Fruit fly (Drosophila melanogaster): ENCODE data around the gene skd.

The skd gene

DNA sequence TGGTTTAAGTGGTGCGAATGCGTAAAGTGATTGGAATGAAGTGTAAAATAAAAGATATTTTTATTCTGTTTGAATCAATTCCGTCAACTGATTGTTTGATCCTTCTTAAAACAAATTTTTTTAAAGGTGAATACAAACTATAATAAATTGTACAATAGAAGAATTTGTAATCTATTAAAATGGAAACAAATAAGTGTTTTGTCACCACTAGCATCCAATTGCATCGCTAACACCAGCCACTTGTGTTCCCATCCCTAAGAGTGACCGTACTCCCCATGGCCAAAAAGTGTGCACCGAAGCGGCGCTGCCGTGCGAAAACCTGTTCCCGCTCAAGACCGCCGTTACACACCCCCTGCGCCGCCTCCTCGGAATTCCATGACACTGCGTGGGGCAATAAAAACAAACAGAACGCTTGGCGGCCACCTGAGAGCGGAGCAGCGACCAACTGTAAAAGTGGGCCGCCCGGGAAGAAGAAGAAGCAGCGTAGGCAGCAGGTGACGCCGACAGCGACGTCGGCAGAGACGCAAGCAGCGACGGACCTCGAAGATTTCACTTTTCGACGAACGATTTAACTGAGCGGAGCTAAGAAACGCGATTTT is 522 bp upstream of the skd start, which contains the start of gene Pdss2 (continued):
- TF ChIP-seq jigr1 (GFP tag; IDR thresholded peaks at IDR 0.05) (0 out of 3 replicates have a peak, but pooled peaks have one; percentile 37), pita (GFP tag; optimal IDR thresholded peaks at IDR 0.05) (no peak), Fer3 (tag; optimal IDR thresholded peaks at IDR 0.05) (peak; percentile 73), fd3F (GFP tag; optimal IDR thresholded peaks at IDR 0.05) (peak; percentile 61), Ets97D (GFP tag; optimal IDR thresholded peaks at IDR 0.05) (peak; percentile 61), lbe (GFP tag; optimal IDR thresholded peaks at IDR 0.05) (peak; percentile 24), ab (GFP tag; optimal IDR thresholded peaks at IDR 0.05) (peak; percentile 5), CG4820 (GFP tag; optimal IDR thresholded peaks at IDR 0.05) (peak; percentile 60), grn (GFP tag; optimal IDR thresholded peaks at IDR 0.05) (no peak), trem (tag; optimal IDR thresholded peaks at IDR 0.05) (peak; percentile 75), pb (GFP tag; optimal IDR thresholded peaks at IDR 0.05) (no peak), CG34224 (GFP tag; IDR thresholded peaks at IDR 0.05; ENCODE audit: partially characterized antibody) (peak; percentile 64), eve (GFP tag; optimal IDR thresholded peaks at IDR 0.05) (no peak), CG17568 (GFP tag; optimal IDR thresholded peaks at IDR 0.05) (peak; percentile 15), CG7372 (GFP tag; IDR thresholded peaks at IDR 0.05) (peak; percentile 76), knrl (GFP tag; IDR thresholded peaks at IDR 0.05; ENCODE audit: partially characterized antibody) (peak; percentile 73), CoRest (tag; optimal IDR thresholded peaks at IDR 0.05) (peak; percentile 87), sna (GFP tag; IDR thresholded peaks at IDR 0.05; ENCODE audit: partially characterized antibody) (peak; percentile 86), CG8478 (optimal IDR thresholded peaks at IDR 0.05) (no peak), CG8388 (GFP tag; optimal IDR thresholded peaks at IDR 0.05) (peak; percentile 44), unpg (GFP tag; optimal IDR thresholded peaks at IDR 0.05) (peak; percentile 59), CG3726 (GFP tag; IDR thresholded peaks at IDR 0.05) (0 out of 3 replicates have a peak, but pooled peaks have one; percentile 63), Xrp1 (GFP tag; IDR thresholded peaks at IDR 0.05) (peak; percentile 66), Jarid2 (GFP tag; optimal IDR thresholded peaks at IDR 0.05) (no peak), so (GFP tag; IDR thresholded peaks at IDR 0.05) (peak; percentile 53; the same call in 1 of the 3 replicates), CG10209 (GFP tag; optimal IDR thresholded peaks at IDR 0.05) (peak; percentile 74), dati (GFP tag; IDR thresholded peaks at IDR 0.05) (no peak), p53 (GFP tag; optimal IDR thresholded peaks at IDR 0.05) (peak; percentile 24), tll (GFP tag; optimal IDR thresholded peaks at IDR 0.05) (no peak), bsh (GFP tag; optimal IDR thresholded peaks at IDR 0.05) (peak; percentile 31 to 51), Rfx (GFP tag; IDR thresholded peaks at IDR 0.05) (peak; percentile 91), maf-S (GFP tag; optimal IDR thresholded peaks at IDR 0.05) (peak; percentile 70), mld (GFP tag; IDR thresholded peaks at IDR 0.05; ENCODE audit: partially characterized antibody) (no peak), CG30020 (tag; optimal IDR thresholded peaks at IDR 0.05) (peak; percentile 63), cato (GFP tag; optimal IDR thresholded peaks at IDR 0.05; ENCODE audit: borderline replicate concordance) (peak; percentile 25), Drgx (GFP tag; IDR thresholded peaks at IDR 0.05) (peak; percentile 51), gcm2 (GFP tag; optimal IDR thresholded peaks at IDR 0.05) (no peak), h (optimal IDR thresholded peaks at IDR 0.05) (no peak), Taf1 (GFP tag; IDR thresholded peaks at IDR 0.05) (peak; percentile 41; the same call in 1 of the 2 replicates), CG43689 (GFP tag; IDR thresholded peaks at IDR 0.05) (peak; percentile 52), sc (optimal IDR thresholded peaks at IDR 0.05) (no peak), sc (GFP tag; optimal IDR thresholded peaks at IDR 0.05) (peak; percentile 18), CG34422 (GFP tag; IDR thresholded peaks at IDR 0.05) (peak; percentile 87), D19B (GFP tag; optimal IDR thresholded peaks at IDR 0.05) (peak; percentile 45), Deaf1 (tag; optimal IDR thresholded peaks at IDR 0.05) (peak; percentile 31), pzg (GFP tag; optimal IDR thresholded peaks at IDR 0.05) (peak; percentile 66), Camta (GFP tag; optimal IDR thresholded peaks at IDR 0.05) (peak; percentile 62), CG11723 (GFP tag; optimal IDR thresholded peaks at IDR 0.05) (no peak), NK7.1 (GFP tag; optimal IDR thresholded peaks at IDR 0.05) (no peak), Dbx (GFP tag; IDR thresholded peaks at IDR 0.05) (peak; percentile 89)
